Fruit fly (Drosophila melanogaster) whole organism, embryonic: Measurements from ENCODE around the gene sunn.

Experiments used
- Abd-B ChIP-seq: fragments of 200-800 bp; sonication (Bioruptor generic); optimal IDR thresholded peaks from 2 replicates; lab custom pipeline; 2018; ENCODE audit warnings: missing biosample characterization, mild to moderate bottlenecking, missing genetic modification characterization, moderate library complexity
- CG13894 ChIP-seq: fragments of 200-800 bp; sonication (Bioruptor generic); optimal IDR thresholded peaks from 3 replicates; lab custom pipeline; 2018; ENCODE audit warnings: missing biosample characterization, mild to moderate bottlenecking, missing genetic modification characterization, moderate library complexity
- CG1647 ChIP-seq: fragments of 200-800 bp; sonication (Bioruptor generic); optimal IDR thresholded peaks from 3 replicates; lab custom pipeline; 2016; ENCODE audit warnings: missing biosample characterization, missing genetic modification characterization
- CG16863 ChIP-seq: fragments of 200-800 bp; sonication (Bioruptor generic); optimal IDR thresholded peaks from 3 replicates; lab custom pipeline; 2016; ENCODE audit warnings: missing biosample characterization, missing genetic modification characterization
- CG17186 ChIP-seq: fragments of 200-800 bp; sonication (Bioruptor generic); optimal IDR thresholded peaks from 3 replicates; lab custom pipeline; 2017; ENCODE audit warnings: missing biosample characterization, missing genetic modification reagents, missing genetic modification characterization
- CG17829 ChIP-seq: fragments of 200-800 bp; optimal IDR thresholded peaks from 2 replicates; lab custom pipeline; 2019; ENCODE audit warnings: missing biosample characterization, mild to moderate bottlenecking, missing genetic modification characterization, moderate library complexity
- CG1792 ChIP-seq: fragments of 200-800 bp; sonication (Bioruptor generic); optimal IDR thresholded peaks from 2 replicates; lab custom pipeline; 2016; ENCODE audit warnings: missing biosample characterization, missing genetic modification characterization
- CG18011 ChIP-seq: fragments of 200-800 bp; sonication (Bioruptor generic); optimal IDR thresholded peaks from 2 replicates; lab custom pipeline; 2017; ENCODE audit warnings: missing biosample characterization, missing genetic modification characterization, mild to moderate bottlenecking, moderate library complexity, missing genotype
- CG2120 ChIP-seq: fragments of 200-800 bp; sonication (Bioruptor generic); optimal IDR thresholded peaks from 3 replicates; lab custom pipeline; 2016; ENCODE audit warnings: missing biosample characterization, missing genetic modification characterization
- CG32532 ChIP-seq: fragments of 200-800 bp; sonication (Bioruptor generic); IDR thresholded peaks from 2 replicates; pipeline ENCODE4 v1.3.6; 2022; ENCODE audit warnings: missing biosample characterization, missing genetic modification characterization
- CG3838 ChIP-seq: fragments of 200-800 bp; sonication (Bioruptor generic); optimal IDR thresholded peaks from 3 replicates; lab custom pipeline; 2016; ENCODE audit warnings: missing biosample characterization, missing genetic modification characterization
- CG4360 ChIP-seq: fragments of 200-800 bp; sonication (Bioruptor generic); IDR thresholded peaks from 2 replicates; pipeline ENCODE4 v1.3.6; 2022; ENCODE audit warnings: missing biosample characterization, missing genetic modification characterization
- CG7372 ChIP-seq: fragments of 200-800 bp; sonication (Bioruptor generic); IDR thresholded peaks from 2 replicates; pipeline ENCODE4 v1.3.6; 2022; ENCODE audit warnings: missing biosample characterization, missing genetic modification characterization
- CG7963 ChIP-seq: fragments of 200-800 bp; sonication (Bioruptor generic); IDR thresholded peaks from 3 replicates; pipeline ENCODE4 v1.3.6; 2022; ENCODE audit warnings: missing biosample characterization, missing genetic modification characterization; ENCODE audit not compliant: partially characterized antibody
- CG9215 ChIP-seq: fragments of 200-800 bp; sonication (Bioruptor generic); IDR thresholded peaks from 2 replicates; pipeline ENCODE4 v1.3.6; 2022; ENCODE audit warnings: missing biosample characterization, missing genetic modification characterization
- CTCF ChIP-seq: fragments of 200-800 bp; sonication (Bioruptor generic); optimal IDR thresholded peaks from 2 replicates; lab custom pipeline; 2017; ENCODE audit warnings: missing biosample characterization, mild to moderate bottlenecking, missing genetic modification characterization, moderate library complexity
- Chrac-16 ChIP-seq: fragments of 200-800 bp; sonication (Bioruptor generic); optimal IDR thresholded peaks from 3 replicates; lab custom pipeline; 2016; ENCODE audit warnings: missing biosample characterization, missing genetic modification characterization
- CrebB ChIP-seq: fragments of 200-800 bp; sonication (Bioruptor generic); optimal IDR thresholded peaks from 3 replicates; lab custom pipeline; 2018; ENCODE audit warnings: missing biosample characterization, mild to moderate bottlenecking, missing genetic modification characterization
- E2f1 ChIP-seq: fragments of 200-800 bp; sonication (Bioruptor generic); IDR thresholded peaks from 2 replicates; pipeline ENCODE4 v1.3.6; 2022; ENCODE audit warnings: missing biosample characterization, missing genetic modification characterization
- Eip74EF ChIP-seq, 2 experiments: fragments of 200-800 bp in 1 of 2; fragments of >200 bp in 1 of 2; sonication (Bioruptor generic) in 1 of 2; optimal IDR thresholded peaks; 2 replicates each; lab custom pipeline; 2017 to 2019; ENCODE audit warnings: missing biosample characterization in 2 of 2, missing genetic modification characterization in 2 of 2, mild to moderate bottlenecking in 1 of 2, moderate library complexity in 1 of 2
- Fer1 ChIP-seq: fragments of 200-800 bp; sonication (Bioruptor generic); optimal IDR thresholded peaks from 2 replicates; lab custom pipeline; 2017; ENCODE audit warnings: missing biosample characterization, mild to moderate bottlenecking, missing genetic modification characterization
- HHEX ChIP-seq: fragments of 200-800 bp; sonication (Bioruptor generic); optimal IDR thresholded peaks from 3 replicates; lab custom pipeline; 2017; ENCODE audit warnings: missing biosample characterization, mild to moderate bottlenecking, missing genetic modification characterization, missing genetic modification reagents
- Hr39 ChIP-seq: fragments of >200 bp; optimal IDR thresholded peaks from 2 replicates; lab custom pipeline; 2017
- Kr ChIP-seq: fragments of 200-800 bp; sonication (Bioruptor generic); optimal IDR thresholded peaks from 2 replicates; lab custom pipeline; 2017; ENCODE audit warnings: missing biosample characterization, mild to moderate bottlenecking, missing genetic modification characterization
- Lhr ChIP-seq: fragments of 200-800 bp; sonication (Bioruptor generic); optimal IDR thresholded peaks from 3 replicates; lab custom pipeline; 2017; ENCODE audit warnings: mild to moderate bottlenecking, missing biosample characterization, missing genetic modification reagents, missing genetic modification characterization
- Lim3 ChIP-seq: fragments of 200-800 bp; sonication (Bioruptor generic); IDR thresholded peaks from 2 replicates; pipeline ENCODE4 v1.3.6; 2022; ENCODE audit warnings: missing biosample characterization, missing genetic modification characterization
- Med ChIP-seq: fragments of 200-800 bp; sonication (Bioruptor generic); peaks from one replicate; lab custom pipeline; 2016; ENCODE audit warnings: missing biosample characterization, missing genetic modification characterization, mild to moderate bottlenecking, inconsistent platforms, moderate library complexity
- Vsx1 ChIP-seq: fragments of 200-800 bp; sonication (Bioruptor generic); optimal IDR thresholded peaks from 2 replicates; lab custom pipeline; 2017; ENCODE audit warnings: missing biosample characterization, mild to moderate bottlenecking, missing genetic modification characterization, missing genetic modification reagents
- ac ChIP-seq: fragments of 200-800 bp; sonication (Bioruptor generic); optimal IDR thresholded peaks from 3 replicates; lab custom pipeline; 2017; ENCODE audit warnings: missing biosample characterization, mild to moderate bottlenecking, missing genetic modification characterization
- amos ChIP-seq: fragments of 200-800 bp; sonication (Bioruptor generic); IDR thresholded peaks from 2 replicates; pipeline ENCODE4 v1.3.6; 2022; ENCODE audit warnings: missing biosample characterization, missing genetic modification characterization; ENCODE audit not compliant: partially characterized antibody
- chinmo ChIP-seq: fragments of 200-800 bp; sonication (Bioruptor generic); IDR thresholded peaks from 4 replicates; pipeline ENCODE4 v1.3.6; 2022; ENCODE audit warnings: missing biosample characterization, missing genetic modification characterization; ENCODE audit not compliant: partially characterized antibody
- crol ChIP-seq: fragments of 200-800 bp; sonication (Bioruptor generic); IDR thresholded peaks from 2 replicates; pipeline ENCODE4 v1.3.6; 2022; ENCODE audit warnings: missing biosample characterization, missing genetic modification characterization
- gce ChIP-seq: fragments of 200-800 bp; sonication (Bioruptor generic); IDR thresholded peaks from 3 replicates; pipeline ENCODE4 v1.3.6; 2022; ENCODE audit warnings: missing biosample characterization, missing genetic modification characterization
- gsb ChIP-seq: fragments of 200-800 bp; sonication (Bioruptor generic); IDR thresholded peaks from 2 replicates; pipeline ENCODE4 v1.3.6; 2022; ENCODE audit warnings: missing biosample characterization, missing genetic modification characterization
- kah ChIP-seq: fragments of 200-800 bp; sonication (Bioruptor generic); optimal IDR thresholded peaks from 2 replicates; lab custom pipeline; 2018; ENCODE audit warnings: missing biosample characterization, mild to moderate bottlenecking, missing genetic modification characterization
- klu ChIP-seq: fragments of 200-800 bp; sonication (Bioruptor generic); IDR thresholded peaks from 2 replicates; pipeline ENCODE4 v1.3.6; 2022; ENCODE audit warnings: missing biosample characterization, missing genetic modification characterization
- lola ChIP-seq, 3 experiments: fragments of >200 bp in 2 of 3; fragments of 200-800 bp in 1 of 3; sonication (Bioruptor generic) in 1 of 3; optimal IDR thresholded peaks; 2 replicates each; lab custom pipeline; 2017 to 2019; ENCODE audit warnings: missing biosample characterization in 3 of 3, missing genetic modification characterization in 3 of 3, mild to moderate bottlenecking in 1 of 3, moderate library complexity in 1 of 3
- mld ChIP-seq: fragments of 200-800 bp; sonication (Bioruptor generic); IDR thresholded peaks from 3 replicates; pipeline ENCODE4 v1.3.6; 2022; ENCODE audit warnings: missing biosample characterization, missing genetic modification characterization; ENCODE audit not compliant: partially characterized antibody
- nau ChIP-seq: fragments of 200-800 bp; sonication (Bioruptor generic); optimal IDR thresholded peaks from 3 replicates; lab custom pipeline; 2017; ENCODE audit warnings: missing biosample characterization, mild to moderate bottlenecking, missing genetic modification characterization, missing genetic modification reagents
- nerfin-1 ChIP-seq: fragments of 200-800 bp; sonication (Bioruptor generic); optimal IDR thresholded peaks from 3 replicates; lab custom pipeline; 2019; ENCODE audit warnings: missing biosample characterization, mild to moderate bottlenecking, missing genetic modification characterization, moderate library complexity
- nom ChIP-seq: fragments of 200-800 bp; sonication (Bioruptor generic); optimal IDR thresholded peaks from 2 replicates; lab custom pipeline; 2017; ENCODE audit warnings: missing biosample characterization, missing genetic modification characterization, mild to moderate bottlenecking, moderate library complexity, missing genetic modification reagents
- onecut ChIP-seq: fragments of 200-800 bp; sonication (Bioruptor generic); IDR thresholded peaks from 2 replicates; pipeline ENCODE4 v1.3.6; 2022; ENCODE audit warnings: missing biosample characterization, missing genetic modification characterization
- pfk ChIP-seq: fragments of 200-800 bp; sonication (Bioruptor generic); optimal IDR thresholded peaks from 2 replicates; lab custom pipeline; 2018; ENCODE audit warnings: missing biosample characterization, mild to moderate bottlenecking, missing genetic modification characterization, moderate library complexity
- run ChIP-seq: fragments of 200-800 bp; sonication (Bioruptor generic); optimal IDR thresholded peaks from 3 replicates; lab custom pipeline; 2018; ENCODE audit warnings: missing biosample characterization, mild to moderate bottlenecking, missing genetic modification characterization
- sd ChIP-seq: fragments of 200-800 bp; sonication (Bioruptor generic); optimal IDR thresholded peaks from 3 replicates; lab custom pipeline; 2018; ENCODE audit warnings: missing biosample characterization, mild to moderate bottlenecking, missing genetic modification characterization, moderate library complexity
- ssp ChIP-seq: fragments of 200-800 bp; sonication (Bioruptor generic); IDR thresholded peaks from 2 replicates; pipeline ENCODE4 v1.3.6; 2022; ENCODE audit warnings: missing biosample characterization, missing genetic modification characterization
- tap ChIP-seq: fragments of 200-800 bp; optimal IDR thresholded peaks from 3 replicates; lab custom pipeline; 2019; ENCODE audit warnings: missing biosample characterization, mild to moderate bottlenecking, missing genetic modification characterization, moderate library complexity
- trem ChIP-seq: fragments of 200-800 bp; optimal IDR thresholded peaks from 3 replicates; lab custom pipeline; 2019; ENCODE audit warnings: missing biosample characterization, mild to moderate bottlenecking, missing genetic modification characterization, moderate library complexity
- vvl ChIP-seq: fragments of 200-800 bp; sonication (Bioruptor generic); IDR thresholded peaks from 2 replicates; pipeline ENCODE4 v1.3.6; 2022; ENCODE audit warnings: missing biosample characterization, missing genetic modification characterization
- wdn ChIP-seq: fragments of 200-800 bp; sonication (Bioruptor generic); IDR thresholded peaks from 2 replicates; pipeline ENCODE4 v1.3.6; 2022; ENCODE audit warnings: missing biosample characterization, missing genetic modification characterization

The sunn gene

DNA sequence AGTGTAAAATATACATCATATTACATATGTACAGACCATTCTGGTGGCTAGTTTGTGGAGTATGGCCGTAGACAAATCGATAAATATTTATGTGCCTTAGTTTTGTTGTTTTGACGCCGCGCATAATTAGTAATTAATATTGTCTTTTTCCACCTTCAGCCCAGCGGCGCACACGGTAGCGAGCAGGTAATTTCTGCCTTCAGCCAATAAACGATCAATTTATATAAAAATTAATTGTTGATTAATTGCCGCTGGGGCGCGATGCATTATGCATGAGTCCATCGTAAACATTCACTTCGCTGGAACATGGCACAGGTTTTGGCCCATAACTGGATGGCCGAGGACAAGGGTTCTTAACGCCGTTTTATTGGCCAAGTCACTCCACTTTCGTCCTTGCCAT is 10.8 kb upstream of the sunn start (continued):
- TF ChIP-seq Abd-B (GFP tag; lab: Kevin White, UChicago) = no peak
- TF ChIP-seq chinmo (GFP tag; lab: Robert Waterston, UW) = no peak
- no peak for TF ChIP-seq gsb (GFP tag; lab: Robert Waterston, UW)
- no peak for TF ChIP-seq CG1647 (GFP tag; lab: Kevin White, UChicago)
- TF ChIP-seq CG1792 = no peak
- no peak for TF ChIP-seq CG16863 (GFP tag; lab: Kevin White, UChicago)
- peak; percentile 35 for TF ChIP-seq Vsx1 (GFP tag; lab: Kevin White, UChicago)
- TF ChIP-seq CG32532 (GFP tag; lab: Robert Waterston, UW) = no peak
- TF ChIP-seq HHEX (GFP tag; lab: Kevin White, UChicago) = no peak
- no peak for TF ChIP-seq CG7372 (GFP tag; lab: Robert Waterston, UW)
- TF ChIP-seq Med (GFP tag; lab: Kevin White, UChicago) = peak; percentile 46
- peak; percentile 2 for TF ChIP-seq nom (GFP tag; lab: Kevin White, UChicago)
- TF ChIP-seq crol (GFP tag; lab: Robert Waterston, UW) = no peak
- TF ChIP-seq lola (GFP tag; optimal IDR thresholded peaks at IDR 0.05; lab: Kevin White, UChicago) = no peak
- no peak for TF ChIP-seq nau
- no peak for TF ChIP-seq Hr39 (lab: Kevin White, UChicago)
- no peak for TF ChIP-seq CrebB (tag; lab: Kevin White, UChicago)
- TF ChIP-seq ac (GFP tag; lab: Kevin White, UChicago) = no peak
- TF ChIP-seq Kr (GFP tag; lab: Kevin White, UChicago) = no peak
- no peak for TF ChIP-seq CTCF
- no peak for TF ChIP-seq Lim3 (GFP tag; lab: Robert Waterston, UW)
- no peak for TF ChIP-seq CG17829 (tag; lab: Kevin White, UChicago)
- TF ChIP-seq CG2120 = no peak
- TF ChIP-seq E2f1 (GFP tag; lab: Robert Waterston, UW) = no peak
- TF ChIP-seq vvl (GFP tag; lab: Robert Waterston, UW) = peak; percentile 69
- 0 out of 2 replicates have a peak, but pooled peaks have one; percentile 14 for TF ChIP-seq onecut
- no peak for TF ChIP-seq gce (GFP tag; lab: Robert Waterston, UW)
- no peak for TF ChIP-seq CG4360 (GFP tag; lab: Robert Waterston, UW)
- no peak for TF ChIP-seq pfk
- no peak for TF ChIP-seq wdn

DNA sequence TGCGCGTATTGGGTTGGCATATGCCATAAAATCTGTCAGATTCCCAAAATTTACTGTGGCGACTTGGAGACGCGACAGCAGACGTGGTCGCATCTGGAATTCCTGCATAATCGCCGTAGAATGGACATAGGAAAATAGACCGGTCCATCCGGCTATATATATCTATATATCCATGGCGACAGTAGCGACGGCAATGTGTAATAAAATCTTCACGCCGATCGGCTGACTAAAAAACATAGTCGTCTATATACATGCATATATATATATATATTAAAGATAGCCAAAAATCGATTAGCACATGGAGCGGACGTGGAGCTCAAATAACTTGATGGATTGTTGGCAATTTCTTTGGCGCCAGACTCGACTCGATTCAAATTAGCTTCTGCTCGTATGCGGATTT is 10.2 kb upstream of the sunn start:
- TF ChIP-seq Eip74EF (GFP tag; optimal IDR thresholded peaks at IDR 0.05; lab: Kevin White, UChicago) (no peak), Chrac-16 (GFP tag; lab: Kevin White, UChicago) (no peak), CG18011 (GFP tag; lab: Kevin White, UChicago) (peak; percentile 5), sd (peak; percentile 87), CG13894 (tag; lab: Kevin White, UChicago) (peak; percentile 95)

DNA sequence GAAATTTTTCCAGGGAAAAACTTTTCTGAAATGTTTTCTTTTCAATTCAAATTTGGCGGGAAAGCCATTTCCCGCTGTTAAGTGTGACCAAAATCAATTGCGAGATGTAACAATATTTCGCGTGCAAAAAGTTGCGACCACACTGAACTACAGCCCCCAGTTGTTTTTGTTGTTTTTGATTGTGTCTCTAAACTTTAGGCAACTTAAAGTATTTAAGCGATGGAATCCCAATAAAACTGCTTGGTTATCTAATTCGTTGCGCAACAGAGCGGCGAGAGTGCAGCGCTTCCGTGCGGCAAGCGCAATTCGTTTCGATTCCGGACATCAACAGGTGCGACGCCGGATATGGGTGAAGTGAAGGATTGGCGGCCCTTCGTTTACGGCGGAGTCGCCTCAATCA is 7.4 kb upstream of the sunn start, which contains the start of gene Bmcp:
Gene Bmcp, plus strand, starts transcription at position 155 of the 400 bp plus-strand sequence.
- TF ChIP-seq run (tag; lab: Kevin White, UChicago) (no peak), ssp (GFP tag; lab: Robert Waterston, UW) (no peak), amos (0 out of 2 replicates have a peak, but pooled peaks have one; percentile 7), trem (peak; percentile 29), mld (GFP tag; lab: Robert Waterston, UW) (no peak), Lhr (GFP tag; lab: Kevin White, UChicago) (peak; percentile 24), Fer1 (peak; percentile 35), nerfin-1 (tag; lab: Kevin White, UChicago) (peak; percentile 46), tap (no peak), klu (GFP tag; lab: Robert Waterston, UW) (no peak), CG3838 (GFP tag; lab: Kevin White, UChicago) (no peak), CG17186 (peak; percentile 27), CG9215 (GFP tag; lab: Robert Waterston, UW) (no peak), kah (peak; percentile 96), CG7963 (no peak)
